Worm (Caenorhabditis elegans) whole organism, L3 larva: ENCODE measurements around the gene clec-19.

ENCODE experiments used
- R02D3.7 ChIP-seq: fragments of 150-350 bp; optimal IDR thresholded peaks from 2 replicates; lab custom pipeline; 2014; ENCODE audit warnings: missing biosample characterization, missing genetic modification characterization
- aly-2 ChIP-seq: fragments of 150-350 bp; optimal IDR thresholded peaks from 2 replicates; lab custom pipeline; 2014; ENCODE audit warnings: missing biosample characterization, missing genetic modification characterization
- ama-1 ChIP-seq: fragments of 150-350 bp; optimal IDR thresholded peaks from 2 replicates; lab custom pipeline; 2018
- ceh-16 ChIP-seq: sonication (generic microtip); optimal IDR thresholded peaks from 2 replicates; lab custom pipeline; 2017; ENCODE audit warnings: missing biosample characterization, missing genetic modification characterization
- ceh-28 ChIP-seq: fragments of 150-350 bp; optimal IDR thresholded peaks from 2 replicates; lab custom pipeline; 2014; ENCODE audit warnings: missing biosample characterization, missing genetic modification reagents, missing genetic modification characterization
- ceh-82 ChIP-seq: fragments of 150-350 bp; optimal IDR thresholded peaks from 2 replicates; lab custom pipeline; 2014; ENCODE audit warnings: missing biosample characterization, missing genetic modification characterization
- egl-27 ChIP-seq: sonication (generic microtip); optimal IDR thresholded peaks from 4 replicates; lab custom pipeline; 2017; ENCODE audit warnings: missing biosample characterization, missing genetic modification reagents, missing genetic modification characterization
- egl-5 ChIP-seq: fragments of 150-350 bp; optimal IDR thresholded peaks from 2 replicates; lab custom pipeline; 2017; ENCODE audit warnings: missing biosample characterization, missing genetic modification reagents, missing genetic modification characterization, inconsistent platforms
- elt-1 ChIP-seq: fragments of 150-350 bp; optimal IDR thresholded peaks from 2 replicates; lab custom pipeline; 2014; ENCODE audit warnings: missing biosample characterization, missing genetic modification characterization
- elt-2 ChIP-seq: sonication (generic microtip); optimal IDR thresholded peaks from 2 replicates; lab custom pipeline; 2016; ENCODE audit warnings: missing genetic modification reagents, mild to moderate bottlenecking, missing genetic modification characterization, missing compliant biosample characterization
- elt-3 ChIP-seq, 3 experiments: fragments of 150-350 bp in 1 of 3; sonication (generic microtip) in 2 of 3; optimal IDR thresholded peaks; 2 replicates in 2 of 3; 4 replicates in 1 of 3; lab custom pipeline; 2014 to 2017; ENCODE audit warnings: missing biosample characterization in 3 of 3, missing genetic modification characterization in 3 of 3
- eor-1 ChIP-seq, 2 experiments: fragments of 150-350 bp; optimal IDR thresholded peaks; 2 replicates each; lab custom pipeline; 2014 to 2018; ENCODE audit warnings: missing biosample characterization in 2 of 2, missing genetic modification characterization in 2 of 2
- fkh-2 ChIP-seq: fragments of 150-350 bp; optimal IDR thresholded peaks from 2 replicates; lab custom pipeline; 2014; ENCODE audit warnings: missing biosample characterization, missing genetic modification reagents, missing genetic modification characterization
- fos-1 ChIP-seq: fragments of 150-350 bp; optimal IDR thresholded peaks from 2 replicates; lab custom pipeline; 2014; ENCODE audit warnings: missing biosample characterization, missing genetic modification characterization
- hmg-11 ChIP-seq: sonication (generic microtip); optimal IDR thresholded peaks from 2 replicates; lab custom pipeline; 2016; ENCODE audit warnings: missing genetic modification characterization, missing compliant biosample characterization
- jun-1 ChIP-seq: fragments of 150-350 bp; optimal IDR thresholded peaks from 2 replicates; lab custom pipeline; 2014; ENCODE audit warnings: missing biosample characterization, missing genetic modification reagents, missing genetic modification characterization
- lin-15B ChIP-seq: fragments of 150-350 bp; optimal IDR thresholded peaks from 2 replicates; lab custom pipeline; 2014; ENCODE audit warnings: missing biosample characterization, missing genetic modification characterization
- lin-39 ChIP-seq: fragments of 150-350 bp; optimal IDR thresholded peaks from 2 replicates; lab custom pipeline; 2018; ENCODE audit warnings: missing biosample characterization, missing genetic modification reagents, missing genetic modification characterization
- lsy-12 ChIP-seq: sonication (generic microtip); optimal IDR thresholded peaks from 2 replicates; lab custom pipeline; 2016; ENCODE audit warnings: mild to moderate bottlenecking, missing genetic modification characterization, missing compliant biosample characterization
- mml-1 ChIP-seq: fragments of 150-350 bp; sonication (generic microtip); optimal IDR thresholded peaks from 3 replicates; lab custom pipeline; 2014; ENCODE audit warnings: missing biosample characterization, missing genetic modification characterization
- nfya-1 ChIP-seq: sonication (generic microtip); optimal IDR thresholded peaks from 2 replicates; lab custom pipeline; 2017; ENCODE audit warnings: missing genetic modification characterization, mild to moderate bottlenecking, missing compliant biosample characterization, antibody characterized with exemption, moderate library complexity; ENCODE audit not compliant: insufficient read depth
- nhr-12 ChIP-seq: fragments of 150-350 bp; optimal IDR thresholded peaks from 2 replicates; lab custom pipeline; 2014; ENCODE audit warnings: missing biosample characterization, missing genetic modification characterization
- nhr-23 ChIP-seq: fragments of 150-350 bp; optimal IDR thresholded peaks from 2 replicates; lab custom pipeline; 2014; ENCODE audit warnings: missing biosample characterization, missing genetic modification reagents, missing genetic modification characterization
- nhr-25 ChIP-seq: sonication (generic microtip); optimal IDR thresholded peaks from 2 replicates; lab custom pipeline; 2017; ENCODE audit warnings: missing biosample characterization, missing genetic modification characterization
- nhr-28 ChIP-seq: fragments of 150-350 bp; optimal IDR thresholded peaks from 2 replicates; lab custom pipeline; 2014; ENCODE audit warnings: missing biosample characterization, missing genetic modification characterization
- nhr-43 ChIP-seq: sonication (generic microtip); optimal IDR thresholded peaks from 2 replicates; lab custom pipeline; 2016; ENCODE audit warnings: mild to moderate bottlenecking, missing genetic modification characterization, missing compliant biosample characterization; ENCODE audit not compliant: poor library complexity, severe bottlenecking
- nhr-76 ChIP-seq: fragments of 150-350 bp; sonication (generic microtip); optimal IDR thresholded peaks from 5 replicates; lab custom pipeline; 2014; ENCODE audit warnings: missing biosample characterization, missing genetic modification characterization
- nhr-77 ChIP-seq: fragments of 150-350 bp; optimal IDR thresholded peaks from 2 replicates; lab custom pipeline; 2014; ENCODE audit warnings: missing biosample characterization, missing genetic modification characterization
- pha-4 ChIP-seq: fragments of 150-350 bp; optimal IDR thresholded peaks from 2 replicates; lab custom pipeline; 2014; ENCODE audit warnings: missing biosample characterization, missing genetic modification reagents, missing genetic modification characterization
- snpc-4 ChIP-seq: fragments of 150-350 bp; optimal IDR thresholded peaks from 2 replicates; lab custom pipeline; 2014; ENCODE audit warnings: missing biosample characterization, missing genetic modification characterization
- unc-39 ChIP-seq: sonication (generic microtip); optimal IDR thresholded peaks from 4 replicates; lab custom pipeline; 2017; ENCODE audit warnings: missing biosample characterization, missing genetic modification characterization
- unc-62 ChIP-seq: fragments of 150-350 bp; sonication (generic microtip); optimal IDR thresholded peaks from 4 replicates; lab custom pipeline; 2014; ENCODE audit warnings: missing biosample characterization, missing genetic modification reagents, missing genetic modification characterization
- zag-1 ChIP-seq: fragments of 150-350 bp; optimal IDR thresholded peaks from 2 replicates; lab custom pipeline; 2014; ENCODE audit warnings: missing biosample characterization, missing genetic modification characterization
- ztf-4 ChIP-seq: fragments of 150-350 bp; optimal IDR thresholded peaks from 2 replicates; lab custom pipeline; 2014; ENCODE audit warnings: missing biosample characterization, missing genetic modification characterization

The clec-19 gene

ce11 chrII:1744183-1744582 is at the start of gene clec-19:
TSS of gene clec-19 (plus strand) at chrII:1744483.
- TF ChIP-seq fkh-2 (tag; lab: Kevin White, UChicago) (no peak), nhr-25 (no peak), jun-1 (no peak), nhr-77 (tag; lab: Kevin White, UChicago) (no peak), lin-39 (tag; lab: Kevin White, UChicago) (no peak), ztf-4 (tag; lab: Kevin White, UChicago) (no peak), ama-1 (lab: Kevin White, UChicago) (no peak), pha-4 (no peak), lin-15B (no peak), ceh-82 (no peak), nhr-23 (tag; lab: Kevin White, UChicago) (no peak), zag-1 (tag; lab: Kevin White, UChicago) (no peak), nhr-28 (tag; lab: Kevin White, UChicago) (no peak), unc-62 (GFP tag; lab: Kevin White, UChicago) (no peak), nhr-12 (tag; lab: Kevin White, UChicago) (no peak), elt-3 (tag; optimal IDR thresholded peaks at IDR 0.05; lab: Kevin White, UChicago) (no peak), unc-39 (tag; lab: Kevin White, UChicago) (no peak)

DNA sequence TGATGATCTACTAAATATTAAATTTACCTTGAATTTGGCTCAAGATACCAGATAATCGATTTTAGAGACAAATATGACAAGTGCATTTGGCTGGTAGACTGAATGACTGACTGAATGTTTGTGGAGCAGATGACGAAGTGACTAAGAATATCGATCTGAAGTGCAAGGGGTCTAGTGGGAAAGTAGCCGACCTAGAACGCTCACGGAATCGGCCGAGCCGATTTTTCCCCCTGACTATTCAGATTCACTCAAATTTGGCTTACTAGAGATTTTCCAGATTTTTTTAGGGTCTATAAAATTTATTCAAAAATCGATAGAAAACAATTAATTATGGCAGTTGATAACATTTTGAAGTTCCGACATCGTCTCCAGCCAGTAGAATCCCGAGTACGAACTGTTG is 49.8 kb upstream of the clec-19 start, which contains the start of gene fbxc-26:
fbxc-26 (minus strand) TSS at position 101 of the 400 bp plus-strand sequence.
- TF ChIP-seq mml-1 (tag; lab: Kevin White, UChicago) (no peak), nhr-76 (tag; lab: Kevin White, UChicago) (no peak), nhr-43 (tag; lab: Kevin White, UChicago) (no peak), ceh-82 (no peak), eor-1 (tag; optimal IDR thresholded peaks at IDR 0.05; lab: Kevin White, UChicago) (no peak), elt-1 (no peak), ama-1 (lab: Kevin White, UChicago) (no peak), zag-1 (tag; lab: Kevin White, UChicago) (no peak), nhr-25 (no peak), ceh-28 (tag; lab: Kevin White, UChicago) (no peak), nfya-1 (tag; lab: Kevin White, UChicago) (no peak), jun-1 (no peak), snpc-4 (no peak)

DNA sequence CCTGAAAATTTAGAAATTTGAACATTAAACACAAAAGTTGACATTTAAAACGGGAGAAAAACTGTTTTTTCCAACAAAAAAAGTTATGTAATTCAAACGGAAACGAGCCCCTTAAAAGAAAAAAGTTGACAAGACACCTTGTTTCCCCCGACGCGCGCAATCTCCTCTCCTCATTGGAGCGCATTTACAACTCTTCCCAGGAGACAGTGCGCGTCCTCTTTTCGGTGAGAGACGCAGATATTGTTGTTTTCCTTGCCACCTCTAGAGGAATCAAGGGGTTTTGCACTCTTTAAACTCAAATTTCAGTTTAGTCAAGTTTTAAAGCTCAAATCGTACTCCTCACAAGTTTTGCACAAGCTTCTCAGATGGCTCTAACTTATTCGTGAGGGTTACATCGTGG is 48.4 kb upstream of the clec-19 start, which contains the start of gene F58E1.13:
F58E1.13 (minus strand) TSS at position 12 of the 400 bp plus-strand sequence.
- no peak for TF ChIP-seq aly-2 (tag; lab: Kevin White, UChicago)
- TF ChIP-seq lin-15B: no peak
- no peak for TF ChIP-seq jun-1
- TF ChIP-seq ztf-4 (tag; lab: Kevin White, UChicago): no peak
- no peak for TF ChIP-seq egl-27 (tag; lab: Kevin White, UChicago)
- TF ChIP-seq ama-1 (lab: Kevin White, UChicago): no peak
- no peak for TF ChIP-seq ceh-82
- no peak for TF ChIP-seq fkh-2 (tag; lab: Kevin White, UChicago)

- no peak for TF ChIP-seq mml-1 (tag; lab: Kevin White, UChicago)
- TF ChIP-seq unc-62 (GFP tag; lab: Kevin White, UChicago): no peak
- TF ChIP-seq lin-39 (tag; lab: Kevin White, UChicago): no peak
- no peak for TF ChIP-seq egl-5 (tag; lab: Kevin White, UChicago)
- TF ChIP-seq egl-27 (tag; lab: Kevin White, UChicago): no peak
- TF ChIP-seq nhr-28 (tag; lab: Kevin White, UChicago): no peak
- no peak for TF ChIP-seq R02D3.7 (tag; lab: Kevin White, UChicago)
- no peak for TF ChIP-seq fos-1
- no peak for TF ChIP-seq nhr-12 (tag; lab: Kevin White, UChicago)
- no peak for TF ChIP-seq elt-1
- TF ChIP-seq ceh-16 (tag; lab: Kevin White, UChicago): no peak
- no peak for TF ChIP-seq elt-2
- no peak for TF ChIP-seq lsy-12
- no peak for TF ChIP-seq nhr-77 (tag; lab: Kevin White, UChicago)
- no peak for TF ChIP-seq zag-1 (tag; lab: Kevin White, UChicago)
- TF ChIP-seq ztf-4 (tag; lab: Kevin White, UChicago): no peak
- no peak for TF ChIP-seq fkh-2 (tag; lab: Kevin White, UChicago)
- no peak for TF ChIP-seq nhr-25
- no peak for TF ChIP-seq hmg-11 (tag; lab: Kevin White, UChicago)
These were observed 40.9 kb upstream of the clec-19 start, which contains the start of gene fbxb-47 for ce11 chrII:1703363-1703762. TSS of gene fbxb-47 (minus strand) at chrII:1703463.
